Worm (Caenorhabditis elegans): ENCODE results near the gene olrn-1.

olrn-1 gene

ce11 chrX:15552024-15552769, 14.7 kb downstream of the olrn-1 start:
- TF ChIP-seq unc-62 (GFP tag; optimal IDR thresholded peaks at IDR 0.05 in 1 of 2) (peak in 1 of 2 experiments; percentile 38), unc-62 (tag; optimal IDR thresholded peaks at IDR 0.05) (no peak), fkh-10 (GFP tag; optimal IDR thresholded peaks at IDR 0.05) (no peak)

ce11 chrX:15554910-15555309, 17.4 kb downstream of the olrn-1 start:
- TF ChIP-seq madf-9 (GFP tag; conservative IDR thresholded peaks at IDR 0.05), result no peak
- TF ChIP-seq aly-2 (tag; optimal IDR thresholded peaks at IDR 0.05), result no peak
- no peak for TF ChIP-seq mdt-29 (GFP tag; IDR thresholded peaks at IDR 0.05)
- TF ChIP-seq skn-1 (tag; optimal IDR thresholded peaks at IDR 0.05), result no peak
- no peak for TF ChIP-seq madf-5 (GFP tag; IDR thresholded peaks at IDR 0.05)
- TF ChIP-seq nhr-76 (tag; optimal IDR thresholded peaks at IDR 0.05), result no peak
- no peak for TF ChIP-seq ZK546.5 (tag; optimal IDR thresholded peaks at IDR 0.05)
- no peak for TF ChIP-seq F37D6.2 (tag; optimal IDR thresholded peaks at IDR 0.05)
- no peak for TF ChIP-seq nhr-237 (tag; optimal IDR thresholded peaks at IDR 0.05)
- TF ChIP-seq spr-3 (GFP tag; optimal IDR thresholded peaks at IDR 0.05), result no peak
- TF ChIP-seq nhr-25 (tag; optimal IDR thresholded peaks at IDR 0.05; ENCODE audit: borderline replicate concordance, insufficient read depth), result no peak
- no peak for TF ChIP-seq snpc-1.2 (GFP tag; IDR thresholded peaks at IDR 0.05)
- peak; percentile 41 for TF ChIP-seq hlh-30 (tag; optimal IDR thresholded peaks at IDR 0.05; ENCODE audit: insufficient read depth)
- no peak for TF ChIP-seq ZK337.2 (GFP tag; IDR thresholded peaks at IDR 0.05)
- peak; percentile 57; the same call in 1 of the 2 replicates for TF ChIP-seq ceh-20 (GFP tag; IDR thresholded peaks at IDR 0.05)
- no peak for TF ChIP-seq zip-2 (tag; optimal IDR thresholded peaks at IDR 0.05)
- TF ChIP-seq mdl-1 (tag; optimal IDR thresholded peaks at IDR 0.05), result no peak
- TF ChIP-seq aha-1 (tag), result peak; percentile 51

DNA sequence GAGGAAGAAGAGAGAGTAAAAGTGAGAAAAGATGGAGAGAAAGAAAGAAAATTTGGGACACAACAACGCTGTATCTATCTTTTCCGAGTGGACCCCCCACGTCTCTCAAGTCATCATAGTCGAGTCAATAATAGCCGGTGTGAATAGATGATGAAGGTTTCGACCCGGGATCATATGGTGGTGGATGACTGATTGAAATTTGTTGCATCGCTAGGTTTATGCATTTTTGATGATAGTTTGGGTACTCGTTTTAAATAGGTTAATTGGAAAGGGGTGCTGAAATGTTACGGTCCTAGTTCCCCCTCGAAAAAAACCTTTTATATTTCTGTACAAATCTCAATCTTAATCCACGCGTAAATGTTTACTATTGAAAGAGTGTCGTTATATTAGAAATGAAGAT, 18.1 kb downstream of the olrn-1 start:
- TF ChIP-seq unc-62 (GFP tag; optimal IDR thresholded peaks at IDR 0.05 in 1 of 2) (peak in 1 of 2 experiments; percentile 80), unc-62 (tag; optimal IDR thresholded peaks at IDR 0.05) (no peak), nhr-6 (tag; optimal IDR thresholded peaks at IDR 0.05) (no peak), unc-39 (tag; optimal IDR thresholded peaks at IDR 0.05) (no peak)

ce11 chrX:15557849-15558248, 20.4 kb downstream of the olrn-1 start, which contains the start of gene lron-3:
TSS of gene lron-3 (minus strand) at chrX:15557949.
- TF ChIP-seq lin-13 (GFP tag; optimal IDR thresholded peaks at IDR 0.05), result no peak
- no peak for TF ChIP-seq lin-15B (tag; optimal IDR thresholded peaks at IDR 0.05)
- no peak for TF ChIP-seq madf-5 (GFP tag; IDR thresholded peaks at IDR 0.05)
- no peak for TF ChIP-seq nhr-77 (tag; optimal IDR thresholded peaks at IDR 0.05)
- no peak for TF ChIP-seq T26A8.4 (GFP tag; IDR thresholded peaks at IDR 0.05)
- TF ChIP-seq pqm-1 (tag; optimal IDR thresholded peaks at IDR 0.05), result no peak
- no peak for TF ChIP-seq tra-1 (GFP tag; IDR thresholded peaks at IDR 0.05)
- TF ChIP-seq skn-1 (tag; optimal IDR thresholded peaks at IDR 0.05), result no peak

DNA sequence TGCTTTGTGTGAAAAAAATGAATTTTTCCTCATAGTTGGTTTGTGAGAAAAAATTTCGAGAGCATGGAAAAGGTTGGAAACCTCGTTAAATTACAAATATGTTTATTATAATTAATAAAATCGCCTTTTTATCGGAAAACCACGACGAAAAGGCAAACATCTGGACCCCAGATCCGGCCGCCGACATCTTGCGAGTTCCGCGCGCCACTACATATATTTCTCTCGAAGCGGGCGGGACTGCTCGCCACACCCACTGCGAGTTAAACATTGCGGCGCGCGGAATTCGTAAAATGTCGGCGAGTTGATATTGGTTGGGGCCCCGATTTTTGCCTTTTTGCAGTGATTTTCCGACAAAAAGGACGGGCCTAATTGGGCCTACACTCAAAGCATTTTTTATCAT, 22.0 kb downstream of the olrn-1 start:
- TF ChIP-seq ces-1 (GFP tag; optimal IDR thresholded peaks at IDR 0.05) (no peak), aha-1 (tag) (peak; percentile 37), snpc-4 (tag; optimal IDR thresholded peaks at IDR 0.05) (no peak)

ce11 chrX:15564338-15564737, 26.9 kb downstream of the olrn-1 start:
- TF ChIP-seq lin-29 (GFP tag; IDR thresholded peaks at IDR 0.05), result no peak
- TF ChIP-seq nhr-102 (tag; optimal IDR thresholded peaks at IDR 0.05), result no peak
- TF ChIP-seq F10B5.3 (tag; optimal IDR thresholded peaks at IDR 0.05), result no peak
- no peak for TF ChIP-seq lin-38 (GFP tag; IDR thresholded peaks at IDR 0.05)
- no peak for TF ChIP-seq hlh-11 (tag; optimal IDR thresholded peaks at IDR 0.05)
- no peak for TF ChIP-seq arid-1 (GFP tag; conservative IDR thresholded peaks at IDR 0.05)
- TF ChIP-seq daf-12 (tag; optimal IDR thresholded peaks at IDR 0.05), result no peak
- TF ChIP-seq hlh-30 (tag; optimal IDR thresholded peaks at IDR 0.05; ENCODE audit: insufficient read depth), result peak; percentile 79
- no peak for TF ChIP-seq ama-1 (optimal IDR thresholded peaks at IDR 0.05)
- TF ChIP-seq lir-3 (tag; optimal IDR thresholded peaks at IDR 0.05), result no peak
- TF ChIP-seq lsy-2 (tag; optimal IDR thresholded peaks at IDR 0.05), result peak in 1 of 2 experiments; percentile 35
- TF ChIP-seq aha-1 (tag), result peak; percentile 31
- no peak for TF ChIP-seq nhr-41 (GFP tag; IDR thresholded peaks at IDR 0.05)
- TF ChIP-seq unc-62 (GFP tag; optimal IDR thresholded peaks at IDR 0.05 in 1 of 2), result peak in 1 of 2 experiments; percentile 99
- TF ChIP-seq unc-62 (tag; optimal IDR thresholded peaks at IDR 0.05), result no peak
- peak in 1 of 2 experiments; percentile 37 for TF ChIP-seq mdl-1 (tag; optimal IDR thresholded peaks at IDR 0.05)
- TF ChIP-seq spr-1 (tag; optimal IDR thresholded peaks at IDR 0.05), result no peak

Data from whole organism, L4 larva.